Fruit fly (Drosophila melanogaster) whole organism, adult: ENCODE results near the gene CG43740.

Source experiments
- CG14711 ChIP-seq: fragments of 200-800 bp; sonication (Bioruptor generic); optimal IDR thresholded peaks from 2 replicates; lab custom pipeline; 2018; ENCODE audit warnings: missing biosample characterization, mild to moderate bottlenecking, missing genetic modification characterization, moderate library complexity
- CG5204 ChIP-seq: fragments of 200-800 bp; sonication (Bioruptor generic); optimal IDR thresholded peaks from 2 replicates; lab custom pipeline; 2016; ENCODE audit warnings: missing biosample characterization, missing genetic modification characterization
- CG7045 ChIP-seq: fragments of 200-800 bp; sonication (Bioruptor generic); optimal IDR thresholded peaks from 2 replicates; lab custom pipeline; 2017; ENCODE audit warnings: missing biosample characterization, mild to moderate bottlenecking, missing genetic modification characterization
- CG7101 ChIP-seq: fragments of 200-800 bp; sonication (Bioruptor generic); optimal IDR thresholded peaks from 2 replicates; lab custom pipeline; 2018; ENCODE audit warnings: missing biosample characterization, mild to moderate bottlenecking, missing genetic modification characterization, moderate library complexity
- cic ChIP-seq: fragments of 200-800 bp; sonication (Bioruptor generic); optimal IDR thresholded peaks from 2 replicates; lab custom pipeline; 2017; ENCODE audit warnings: missing biosample characterization, mild to moderate bottlenecking, missing genetic modification characterization, moderate library complexity
- cnc ChIP-seq, 2 experiments: fragments of >200 bp; optimal IDR thresholded peaks; 2 replicates each; lab custom pipeline; 2017
- kay ChIP-seq: fragments of 200-800 bp; sonication (Bioruptor generic); peaks from one replicate; lab custom pipeline; 2016; ENCODE audit warnings: missing biosample characterization, missing genetic modification characterization, borderline replicate concordance
- ovo ChIP-seq: fragments of 200-800 bp; sonication (Bioruptor generic); optimal IDR thresholded peaks from 2 replicates; lab custom pipeline; 2016; ENCODE audit warnings: missing biosample characterization, missing genetic modification characterization
- tj ChIP-seq: fragments of 200-800 bp; sonication (Bioruptor generic); optimal IDR thresholded peaks from 3 replicates; lab custom pipeline; 2017; ENCODE audit warnings: missing biosample characterization, mild to moderate bottlenecking, missing genetic modification characterization, moderate library complexity

- no peak for TF ChIP-seq CG7045 (GFP tag; lab: Kevin White, UChicago)
- TF ChIP-seq kay: no peak
- no peak for TF ChIP-seq ovo
- no peak for TF ChIP-seq CG5204 (GFP tag; lab: Kevin White, UChicago)
- no peak for TF ChIP-seq CG7101 (tag; lab: Kevin White, UChicago)
- no peak for TF ChIP-seq cic (GFP tag; lab: Kevin White, UChicago)
- TF ChIP-seq cnc (optimal IDR thresholded peaks at IDR 0.05; lab: Kevin White, UChicago): no peak
- TF ChIP-seq tj: peak; percentile 73
- TF ChIP-seq CG14711 (tag; lab: Kevin White, UChicago): no peak
Observed at dm6 chrX:10322292-10322691, 11.2 kb upstream of the CG43740 start.
